1 fruit fly cellular context compared by ENCODE assay signal in the genomic region with DNA sequence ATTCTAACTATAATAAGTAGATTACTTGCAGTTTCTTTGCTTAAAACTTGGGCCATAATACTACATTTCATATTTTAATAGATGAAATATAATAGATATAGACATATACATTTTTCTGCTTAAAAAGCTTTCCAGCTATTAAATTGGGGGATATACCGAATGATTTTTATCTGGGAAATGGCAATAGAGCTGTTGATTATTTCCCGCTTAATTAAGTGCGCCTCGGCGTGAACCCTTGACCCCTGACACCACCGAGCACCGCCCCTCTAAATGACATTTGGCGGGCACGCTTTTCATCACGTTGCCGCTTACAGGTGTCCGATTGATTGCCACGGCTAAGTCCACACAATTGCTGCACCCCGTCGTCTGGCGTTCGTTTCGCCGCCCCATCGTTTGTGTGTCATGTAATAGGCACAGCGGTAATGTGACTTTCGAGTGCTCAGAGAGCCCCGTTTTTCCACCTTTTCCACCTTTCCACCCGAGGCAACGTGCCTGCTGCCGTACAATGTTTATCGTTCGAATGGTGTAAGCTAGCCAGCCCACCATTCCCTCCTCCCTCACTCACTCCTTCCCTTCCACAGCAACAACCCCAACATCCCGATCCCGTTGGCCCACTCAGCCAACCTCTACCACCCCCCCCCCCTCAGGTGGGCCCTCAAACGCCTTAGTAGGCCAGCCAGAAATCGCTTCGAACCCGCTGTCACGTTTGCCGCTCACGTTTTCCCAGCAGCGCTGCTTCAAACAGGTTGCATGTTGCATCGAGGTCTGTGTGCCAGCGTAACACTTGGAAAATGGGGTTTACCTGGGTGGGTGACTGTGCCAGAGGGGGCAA.
TF ChIP-seq lines count a peak whose summit lies in the region.

No protein-coding gene starts in this region.

TF ChIP-seq in whole organism, embryonic, 481 proteins besides CTCF, POLR2A, EP300 and RAD21 (continued from another document):
- peak; percentile 68 for TF ChIP-seq Med (GFP tag; lab: Kevin White, UChicago)
- TF ChIP-seq sna (GFP tag; IDR thresholded peaks at IDR 0.05; lab: Robert Waterston, UW; ENCODE audit: partially characterized antibody), result peak; percentile 35; the same call in 1 of the 2 replicates
- TF ChIP-seq CG6813 (GFP tag; optimal IDR thresholded peaks at IDR 0.05; lab: Kevin White, UChicago), result peak; percentile 4
- peak; percentile 99 for TF ChIP-seq CG5180 (GFP tag; optimal IDR thresholded peaks at IDR 0.05; lab: Kevin White, UChicago)
- TF ChIP-seq salm (tag; optimal IDR thresholded peaks at IDR 0.05; lab: Kevin White, UChicago), result no peak
- no peak for TF ChIP-seq Atf-2 (GFP tag; optimal IDR thresholded peaks at IDR 0.05; lab: Kevin White, UChicago)
- TF ChIP-seq rib (GFP tag; IDR thresholded peaks at IDR 0.05; lab: Robert Waterston, UW), result peak; percentile 53; the same call in 1 of the 2 replicates
